Fruit fly (Drosophila melanogaster) whole organism: ENCODE results near the gene Src64B.

Source experiments
- CG8478 ChIP-seq: fragments of >200 bp; optimal IDR thresholded peaks from 2 replicates; lab custom pipeline; 2018; ENCODE audit warnings: inconsistent platforms
- EcR ChIP-seq, 2 experiments: fragments of >200 bp; optimal IDR thresholded peaks; 2 replicates each; lab custom pipeline; 2017; ENCODE audit warnings: missing biosample characterization in 2 of 2, missing genetic modification characterization in 2 of 2, missing genetic modification reagents in 2 of 2
- pan ChIP-seq: fragments of >200 bp; optimal IDR thresholded peaks from 2 replicates; lab custom pipeline; 2017

- TF ChIP-seq pan (lab: Kevin White, UChicago) (no peak), CG8478 (no peak), EcR (GFP tag; optimal IDR thresholded peaks at IDR 0.05; lab: Kevin White, UChicago) (no peak)
Measured at dm6 chr3L:4619497-4620211, 6.3 kb downstream of the Src64B start.
